Fruit fly (Drosophila melanogaster) whole organism, adult: ENCODE results near the gene Sfp33A1.

ENCODE experiments used
- CG11617 ChIP-seq: fragments of 200-800 bp; sonication (Bioruptor generic); optimal IDR thresholded peaks from 2 replicates; lab custom pipeline; 2017; ENCODE audit warnings: mild to moderate bottlenecking, missing biosample characterization, missing genetic modification reagents, missing genetic modification characterization
- CG12768 ChIP-seq: fragments of 200-800 bp; sonication (Bioruptor generic); optimal IDR thresholded peaks from 2 replicates; lab custom pipeline; 2017; ENCODE audit warnings: missing biosample characterization, missing genetic modification characterization, mild to moderate bottlenecking, moderate library complexity, missing genetic modification reagents
- CG14711 ChIP-seq: fragments of 200-800 bp; sonication (Bioruptor generic); optimal IDR thresholded peaks from 2 replicates; lab custom pipeline; 2018; ENCODE audit warnings: missing biosample characterization, mild to moderate bottlenecking, missing genetic modification characterization, moderate library complexity
- CG1620 ChIP-seq: fragments of 200-800 bp; sonication (Bioruptor generic); optimal IDR thresholded peaks from 2 replicates; lab custom pipeline; 2016; ENCODE audit warnings: missing biosample characterization, missing genetic modification characterization
- CG33017 ChIP-seq: fragments of 200-800 bp; sonication (Bioruptor generic); optimal IDR thresholded peaks from 2 replicates; lab custom pipeline; 2018; ENCODE audit warnings: missing biosample characterization, mild to moderate bottlenecking, missing genetic modification characterization, moderate library complexity
- CG5204 ChIP-seq: fragments of 200-800 bp; sonication (Bioruptor generic); optimal IDR thresholded peaks from 2 replicates; lab custom pipeline; 2016; ENCODE audit warnings: missing biosample characterization, missing genetic modification characterization
- CG7045 ChIP-seq: fragments of 200-800 bp; sonication (Bioruptor generic); optimal IDR thresholded peaks from 2 replicates; lab custom pipeline; 2017; ENCODE audit warnings: missing biosample characterization, mild to moderate bottlenecking, missing genetic modification characterization
- CG7101 ChIP-seq: fragments of 200-800 bp; sonication (Bioruptor generic); optimal IDR thresholded peaks from 2 replicates; lab custom pipeline; 2018; ENCODE audit warnings: missing biosample characterization, mild to moderate bottlenecking, missing genetic modification characterization, moderate library complexity
- Clk ChIP-seq: fragments of 200-800 bp; sonication (Bioruptor generic); optimal IDR thresholded peaks from 2 replicates; lab custom pipeline; 2017; ENCODE audit warnings: missing biosample characterization, missing genetic modification characterization
- Crg-1 ChIP-seq: fragments of 200-800 bp; sonication (Bioruptor generic); optimal IDR thresholded peaks from 2 replicates; lab custom pipeline; 2016; ENCODE audit warnings: missing biosample characterization, missing genetic modification characterization
- Hr96 ChIP-seq: fragments of 200-800 bp; sonication (Bioruptor generic); optimal IDR thresholded peaks from 2 replicates; lab custom pipeline; 2016; ENCODE audit warnings: missing biosample characterization, missing genetic modification characterization
- Mnt ChIP-seq: fragments of 200-800 bp; sonication (Bioruptor generic); optimal IDR thresholded peaks from 2 replicates; lab custom pipeline; 2016; ENCODE audit warnings: missing biosample characterization, mild to moderate bottlenecking, missing genetic modification characterization
- bab1 ChIP-seq: fragments of 200-800 bp; sonication (Bioruptor generic); optimal IDR thresholded peaks from 3 replicates; lab custom pipeline; 2019; ENCODE audit warnings: missing biosample characterization, mild to moderate bottlenecking, missing genetic modification characterization, moderate library complexity
- cic ChIP-seq: fragments of 200-800 bp; sonication (Bioruptor generic); optimal IDR thresholded peaks from 2 replicates; lab custom pipeline; 2017; ENCODE audit warnings: missing biosample characterization, mild to moderate bottlenecking, missing genetic modification characterization, moderate library complexity
- cnc ChIP-seq, 2 experiments: fragments of >200 bp; optimal IDR thresholded peaks; 2 replicates each; lab custom pipeline; 2017
- kay ChIP-seq: fragments of 200-800 bp; sonication (Bioruptor generic); peaks from one replicate; lab custom pipeline; 2016; ENCODE audit warnings: missing biosample characterization, missing genetic modification characterization, borderline replicate concordance
- ovo ChIP-seq: fragments of 200-800 bp; sonication (Bioruptor generic); optimal IDR thresholded peaks from 2 replicates; lab custom pipeline; 2016; ENCODE audit warnings: missing biosample characterization, missing genetic modification characterization
- pad ChIP-seq: fragments of 200-800 bp; sonication (Bioruptor generic); optimal IDR thresholded peaks from 3 replicates; lab custom pipeline; 2017; ENCODE audit warnings: missing biosample characterization, missing genetic modification characterization, mild to moderate bottlenecking, moderate library complexity, missing genetic modification reagents
- tj ChIP-seq: fragments of 200-800 bp; sonication (Bioruptor generic); optimal IDR thresholded peaks from 3 replicates; lab custom pipeline; 2017; ENCODE audit warnings: missing biosample characterization, mild to moderate bottlenecking, missing genetic modification characterization, moderate library complexity
- toe ChIP-seq: fragments of 200-800 bp; sonication (Bioruptor generic); optimal IDR thresholded peaks from 2 replicates; lab custom pipeline; 2016; ENCODE audit warnings: missing biosample characterization, missing genetic modification characterization

Sfp33A1 gene

dm6 chr2L:11738554-11738982 is 15.7 kb downstream of the Sfp33A1 start, which contains the start of gene Vha100-5:
Vha100-5 (plus strand) TSS chr2L:11738948.
- peak; percentile 10 for TF ChIP-seq Mnt (GFP tag; lab: Kevin White, UChicago)
- peak; percentile 10 for TF ChIP-seq CG33017 (tag; lab: Kevin White, UChicago)
- no peak for TF ChIP-seq Hr96 (GFP tag; lab: Kevin White, UChicago)
- no peak for TF ChIP-seq CG5204 (GFP tag; lab: Kevin White, UChicago)
- TF ChIP-seq bab1 (GFP tag; lab: Kevin White, UChicago), result no peak
- TF ChIP-seq CG7045 (GFP tag; lab: Kevin White, UChicago), result no peak
- TF ChIP-seq cic (GFP tag; lab: Kevin White, UChicago), result no peak
- no peak for TF ChIP-seq toe (GFP tag; lab: Kevin White, UChicago)
- no peak for TF ChIP-seq tj (GFP tag; lab: Kevin White, UChicago)

- TF ChIP-seq CG5204 (GFP tag; lab: Kevin White, UChicago) (no peak), Clk (GFP tag; lab: Kevin White, UChicago) (no peak), Mnt (GFP tag; lab: Kevin White, UChicago) (no peak), pad (GFP tag; lab: Kevin White, UChicago) (no peak), ovo (no peak), toe (GFP tag; lab: Kevin White, UChicago) (no peak), CG14711 (tag; lab: Kevin White, UChicago) (no peak), tj (GFP tag; lab: Kevin White, UChicago) (no peak), CG1620 (GFP tag; lab: Kevin White, UChicago) (no peak), CG12768 (no peak), Hr96 (GFP tag; lab: Kevin White, UChicago) (no peak), CG7045 (GFP tag; lab: Kevin White, UChicago) (no peak), CG7101 (no peak), Crg-1 (GFP tag; lab: Kevin White, UChicago) (no peak), kay (GFP tag; lab: Kevin White, UChicago) (no peak), bab1 (GFP tag; lab: Kevin White, UChicago) (no peak), CG11617 (GFP tag; lab: Kevin White, UChicago) (no peak), cic (GFP tag; lab: Kevin White, UChicago) (no peak), CG33017 (tag; lab: Kevin White, UChicago) (no peak), cnc (optimal IDR thresholded peaks at IDR 0.05; lab: Kevin White, UChicago) (no peak)
Observed at dm6 chr2L:11737648-11738047, 16.7 kb downstream of the Sfp33A1 start.

dm6 chr2L:11735975-11736374 is 18.3 kb downstream of the Sfp33A1 start:
- no peak for TF ChIP-seq toe (GFP tag; lab: Kevin White, UChicago)
- TF ChIP-seq tj (GFP tag; lab: Kevin White, UChicago), result peak; percentile 23
- TF ChIP-seq cnc (optimal IDR thresholded peaks at IDR 0.05; lab: Kevin White, UChicago), result no peak
- TF ChIP-seq CG7101, result peak; percentile 47
- no peak for TF ChIP-seq CG1620 (GFP tag; lab: Kevin White, UChicago)
- TF ChIP-seq bab1 (GFP tag; lab: Kevin White, UChicago), result no peak
- TF ChIP-seq CG5204 (GFP tag; lab: Kevin White, UChicago), result no peak
- peak; percentile 38 for TF ChIP-seq CG12768
- TF ChIP-seq Clk (GFP tag; lab: Kevin White, UChicago), result no peak
- TF ChIP-seq CG33017 (tag; lab: Kevin White, UChicago), result peak; percentile 26
- TF ChIP-seq ovo, result peak; percentile 6
- peak; percentile 77 for TF ChIP-seq kay (GFP tag; lab: Kevin White, UChicago)
- TF ChIP-seq Crg-1 (GFP tag; lab: Kevin White, UChicago), result no peak
- TF ChIP-seq Mnt (GFP tag; lab: Kevin White, UChicago), result no peak
- TF ChIP-seq CG7045 (GFP tag; lab: Kevin White, UChicago), result peak; percentile 79
- peak; percentile 44 for TF ChIP-seq CG14711 (tag; lab: Kevin White, UChicago)
- TF ChIP-seq pad (GFP tag; lab: Kevin White, UChicago), result peak; percentile 20
- peak; percentile 61 for TF ChIP-seq cic (GFP tag; lab: Kevin White, UChicago)
- peak; percentile 2 for TF ChIP-seq Hr96 (GFP tag; lab: Kevin White, UChicago)
- TF ChIP-seq CG11617 (GFP tag; lab: Kevin White, UChicago), result peak; percentile 35
